Worm (Caenorhabditis elegans) whole organism, mixed stage, embryonic: ENCODE data around the gene nhr-45.

Experiments used
- ceh-83 ChIP-seq: fragments of 200-800 bp; sonication (Bioruptor generic); optimal IDR thresholded peaks from 2 replicates; lab custom pipeline; 2018; ENCODE audit warnings: mild to moderate bottlenecking, missing genetic modification characterization, missing compliant biosample characterization
- ces-1 ChIP-seq: fragments of 150-350 bp; optimal IDR thresholded peaks from 2 replicates; lab custom pipeline; 2014; ENCODE audit warnings: missing biosample characterization, missing genetic modification reagents, missing genetic modification characterization
- lin-13 ChIP-seq: fragments of 150-350 bp; optimal IDR thresholded peaks from 2 replicates; lab custom pipeline; 2014; ENCODE audit warnings: missing biosample characterization, missing genetic modification characterization
- lsy-2 ChIP-seq: fragments of 150-350 bp; optimal IDR thresholded peaks from 2 replicates; lab custom pipeline; 2014; ENCODE audit warnings: missing biosample characterization, missing genetic modification characterization
- nhr-12 ChIP-seq: fragments of 150-350 bp; optimal IDR thresholded peaks from 2 replicates; lab custom pipeline; 2014; ENCODE audit warnings: missing biosample characterization, missing genetic modification characterization
- nhr-76 ChIP-seq: sonication (generic microtip); optimal IDR thresholded peaks from 2 replicates; lab custom pipeline; 2017; ENCODE audit warnings: missing biosample characterization, missing genetic modification characterization
- pha-4 ChIP-seq: fragments of 150-350 bp; optimal IDR thresholded peaks from 2 replicates; lab custom pipeline; 2018; ENCODE audit warnings: missing biosample characterization, missing genetic modification reagents, missing genetic modification characterization
- sem-2 ChIP-seq: fragments of 200-800 bp; sonication (Bioruptor generic); optimal IDR thresholded peaks from 2 replicates; lab custom pipeline; 2018; ENCODE audit warnings: mild to moderate bottlenecking, missing genetic modification characterization, missing compliant biosample characterization
- snpc-4 ChIP-seq: fragments of 150-350 bp; optimal IDR thresholded peaks from 2 replicates; lab custom pipeline; 2014; ENCODE audit warnings: missing biosample characterization, missing genetic modification characterization
- tbx-8 ChIP-seq: fragments of 200-800 bp; sonication (Bioruptor generic); optimal IDR thresholded peaks from 2 replicates; lab custom pipeline; 2018; ENCODE audit warnings: mild to moderate bottlenecking, missing genetic modification characterization, moderate library complexity, missing compliant biosample characterization
- unc-39 ChIP-seq: fragments of 150-350 bp; optimal IDR thresholded peaks from 2 replicates; lab custom pipeline; 2014; ENCODE audit warnings: missing biosample characterization, missing genetic modification characterization
- unc-62 ChIP-seq: fragments of 150-350 bp; optimal IDR thresholded peaks from 2 replicates; lab custom pipeline; 2014; ENCODE audit warnings: missing biosample characterization, missing genetic modification reagents, missing genetic modification characterization
- zip-8 ChIP-seq: fragments of 150-350 bp; optimal IDR thresholded peaks from 2 replicates; lab custom pipeline; 2014; ENCODE audit warnings: missing biosample characterization, missing genetic modification characterization

ce11 chrX:4657577-4657976, 2.5 kb downstream of the nhr-45 start:
- TF ChIP-seq nhr-12 (no peak), ces-1 (GFP tag; lab: Kevin White, UChicago) (no peak), unc-62 (GFP tag; lab: Kevin White, UChicago) (no peak), pha-4 (tag; lab: Kevin White, UChicago) (no peak), unc-39 (tag; lab: Kevin White, UChicago) (no peak), ceh-83 (GFP tag; lab: Kevin White, UChicago) (no peak), tbx-8 (no peak), snpc-4 (no peak), zip-8 (tag; lab: Kevin White, UChicago) (no peak), lsy-2 (tag; lab: Kevin White, UChicago) (no peak), nhr-76 (tag; lab: Kevin White, UChicago) (no peak), lin-13 (no peak), sem-2 (GFP tag; lab: Kevin White, UChicago) (no peak)
